Fruit fly (Drosophila melanogaster): Measurements from ENCODE around the gene comt.

The comt gene

DNA sequence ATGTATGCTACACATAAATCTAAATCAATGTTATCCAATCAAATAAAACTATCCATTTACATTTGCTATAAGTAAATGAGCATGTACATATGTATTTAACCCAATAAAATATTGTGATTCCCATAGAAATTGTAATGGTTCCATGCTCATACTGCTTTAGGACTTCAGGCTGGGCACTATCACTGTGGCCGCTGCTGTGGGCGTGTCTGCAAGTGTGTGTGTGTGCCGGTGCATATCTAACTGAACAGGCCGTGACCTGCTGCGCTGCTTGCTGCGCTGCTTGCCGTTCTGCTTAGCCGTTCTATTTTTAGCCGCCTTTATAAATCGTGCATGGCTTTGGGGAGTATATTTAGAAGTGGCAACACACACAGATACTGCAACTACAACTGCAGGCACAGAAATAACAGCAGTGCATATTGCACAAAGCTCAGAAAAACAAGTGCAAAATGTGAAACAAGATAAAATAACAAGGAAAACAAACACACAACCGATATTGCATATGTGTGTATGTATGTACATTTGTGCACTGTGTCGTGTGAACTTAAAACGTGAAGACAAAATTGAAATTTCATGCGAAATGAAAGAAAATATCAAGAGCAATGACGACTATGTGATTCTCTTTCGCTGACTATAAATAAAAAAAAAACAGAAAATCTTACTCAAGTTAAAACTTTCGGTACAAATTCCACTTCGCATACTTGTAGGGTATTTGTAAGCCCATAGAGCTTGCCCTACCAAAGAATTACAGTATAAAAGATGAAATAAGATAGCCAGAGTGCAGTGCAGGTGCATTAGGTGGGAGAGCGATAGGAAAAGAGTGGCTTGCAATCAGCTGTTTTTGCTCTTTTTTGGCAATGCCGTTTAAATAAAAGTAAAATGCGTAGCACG, 19.0 kb downstream of the comt start (continued):
- TF ChIP-seq CG9932 (GFP tag; IDR thresholded peaks at IDR 0.05) (no peak), peb (GFP tag; IDR thresholded peaks at IDR 0.05) (no peak), klu (GFP tag; IDR thresholded peaks at IDR 0.05) (no peak), Spps (tag; optimal IDR thresholded peaks at IDR 0.05) (no peak), kay (GFP tag; optimal IDR thresholded peaks at IDR 0.05) (no peak), CG42726 (GFP tag; IDR thresholded peaks at IDR 0.05; ENCODE audit: partially characterized antibody) (no peak), fd102C (GFP tag; optimal IDR thresholded peaks at IDR 0.05) (no peak), PHDP (tag; optimal IDR thresholded peaks at IDR 0.05) (peak; percentile 22), zfh2 (GFP tag; optimal IDR thresholded peaks at IDR 0.05) (peak; percentile 2), trh (GFP tag; optimal IDR thresholded peaks at IDR 0.05) (no peak), CG32772 (GFP tag; IDR thresholded peaks at IDR 0.05) (no peak), ERR (GFP tag; optimal IDR thresholded peaks at IDR 0.05) (no peak), HLHmδ (GFP tag; optimal IDR thresholded peaks at IDR 0.05) (no peak), so (GFP tag; IDR thresholded peaks at IDR 0.05) (no peak), E2f2 (GFP tag; IDR thresholded peaks at IDR 0.05) (no peak), Nf-YC (tag; optimal IDR thresholded peaks at IDR 0.05) (no peak), Side (GFP tag; optimal IDR thresholded peaks at IDR 0.05) (no peak), CG12219 (GFP tag; optimal IDR thresholded peaks at IDR 0.05) (no peak), dimm (GFP tag; IDR thresholded peaks at IDR 0.05) (no peak), TFAM (GFP tag; optimal IDR thresholded peaks at IDR 0.05) (no peak), CG3847 (GFP tag; IDR thresholded peaks at IDR 0.05) (no peak), CG7745 (tag; optimal IDR thresholded peaks at IDR 0.05) (no peak), dmrt99B (tag; optimal IDR thresholded peaks at IDR 0.05) (peak; percentile 25), Fer1 (GFP tag; optimal IDR thresholded peaks at IDR 0.05) (no peak), CG17568 (GFP tag; optimal IDR thresholded peaks at IDR 0.05) (no peak), oc (tag; optimal IDR thresholded peaks at IDR 0.05) (no peak), B-H2 (GFP tag; optimal IDR thresholded peaks at IDR 0.05) (no peak), CG10321 (GFP tag; IDR thresholded peaks at IDR 0.05) (no peak), CG1602 (GFP tag; optimal IDR thresholded peaks at IDR 0.05) (no peak), fd96Cb (tag; optimal IDR thresholded peaks at IDR 0.05) (peak; percentile 0), Scr (GFP tag; IDR thresholded peaks at IDR 0.05; ENCODE audit: partially characterized antibody) (no peak), bcd (GFP tag; optimal IDR thresholded peaks at IDR 0.05) (no peak), aop (GFP tag; IDR thresholded peaks at IDR 0.05) (no peak), Ravus (GFP tag; IDR thresholded peaks at IDR 0.05) (no peak), CG7839 (tag; optimal IDR thresholded peaks at IDR 0.05) (peak; percentile 5), twi (tag; optimal IDR thresholded peaks at IDR 0.05) (no peak), scrt (GFP tag; optimal IDR thresholded peaks at IDR 0.05) (peak; percentile 5), Opbp (GFP tag; IDR thresholded peaks at IDR 0.05; ENCODE audit: partially characterized antibody) (no peak), zen2 (GFP tag; IDR thresholded peaks at IDR 0.05; ENCODE audit: partially characterized antibody) (no peak), stwl (tag; optimal IDR thresholded peaks at IDR 0.05) (no peak), CG7372 (GFP tag; IDR thresholded peaks at IDR 0.05) (no peak), CG4282 (GFP tag; optimal IDR thresholded peaks at IDR 0.05) (no peak), H15 (GFP tag; IDR thresholded peaks at IDR 0.05) (no peak), CG3163 (GFP tag; optimal IDR thresholded peaks at IDR 0.05) (no peak), CG1792 (GFP tag; optimal IDR thresholded peaks at IDR 0.05) (no peak), CG11560 (tag; IDR thresholded peaks at IDR 0.05) (no peak), CG6813 (GFP tag; optimal IDR thresholded peaks at IDR 0.05) (no peak), HLH54F (GFP tag; optimal IDR thresholded peaks at IDR 0.05) (no peak), CG1832 (GFP tag; optimal IDR thresholded peaks at IDR 0.05) (no peak), Lim3 (GFP tag; IDR thresholded peaks at IDR 0.05) (no peak)
